Fruit fly (Drosophila melanogaster) whole organism, prepupa: ENCODE results near the gene Cpr97Eb.

Experiments
- Blimp-1 ChIP-seq: fragments of 200-800 bp; sonication (Bioruptor generic); optimal IDR thresholded peaks from 3 replicates; lab custom pipeline; 2017; ENCODE audit warnings: missing biosample characterization, missing genetic modification characterization, mild to moderate bottlenecking, moderate library complexity, missing genetic modification reagents
- CG10669 ChIP-seq: fragments of 200-800 bp; sonication (Bioruptor generic); optimal IDR thresholded peaks from 3 replicates; lab custom pipeline; 2018; ENCODE audit warnings: missing biosample characterization, mild to moderate bottlenecking, missing genetic modification characterization, moderate library complexity
- CG11762 ChIP-seq: fragments of 200-800 bp; sonication (Bioruptor generic); optimal IDR thresholded peaks from 3 replicates; lab custom pipeline; 2016; ENCODE audit warnings: missing biosample characterization, missing genetic modification characterization; ENCODE audit not compliant: insufficient read depth
- CG15336 ChIP-seq: fragments of 200-800 bp; sonication (Bioruptor generic); IDR thresholded peaks from 2 replicates; pipeline ENCODE4 v1.3.6; 2022; ENCODE audit warnings: missing biosample characterization, missing genetic modification characterization
- CG1621 ChIP-seq: fragments of 200-800 bp; sonication (Bioruptor generic); optimal IDR thresholded peaks from 3 replicates; lab custom pipeline; 2018; ENCODE audit warnings: missing biosample characterization, mild to moderate bottlenecking, missing genetic modification characterization
- CG3032 ChIP-seq: fragments of 200-800 bp; optimal IDR thresholded peaks from 2 replicates; lab custom pipeline; 2019; ENCODE audit warnings: missing biosample characterization, mild to moderate bottlenecking, missing genetic modification characterization, moderate library complexity
- CG31627 ChIP-seq: fragments of 200-800 bp; sonication (Bioruptor generic); optimal IDR thresholded peaks from 3 replicates; lab custom pipeline; 2016; ENCODE audit warnings: missing biosample characterization, missing genetic modification characterization
- CG32006 ChIP-seq: fragments of 200-800 bp; sonication (Bioruptor generic); optimal IDR thresholded peaks from 3 replicates; lab custom pipeline; 2017; ENCODE audit warnings: missing biosample characterization, mild to moderate bottlenecking, missing genetic modification characterization
- CG34406 ChIP-seq: fragments of 200-800 bp; sonication (Bioruptor generic); optimal IDR thresholded peaks from 3 replicates; lab custom pipeline; 2016; ENCODE audit warnings: missing biosample characterization, missing genetic modification characterization
- CG4318 ChIP-seq: fragments of 200-800 bp; sonication (Bioruptor generic); optimal IDR thresholded peaks from 3 replicates; lab custom pipeline; 2017; ENCODE audit warnings: missing biosample characterization, mild to moderate bottlenecking, missing genetic modification characterization
- CG6163 ChIP-seq: fragments of 200-800 bp; sonication (Bioruptor generic); IDR thresholded peaks from 3 replicates; pipeline ENCODE4 v1.3.6; 2022; ENCODE audit warnings: missing biosample characterization, missing genetic modification characterization
- CG6276 ChIP-seq: fragments of 200-800 bp; sonication (Bioruptor generic); optimal IDR thresholded peaks from 2 replicates; lab custom pipeline; 2017; ENCODE audit warnings: missing biosample characterization, mild to moderate bottlenecking, missing genetic modification characterization
- CG6854 ChIP-seq: fragments of 200-800 bp; sonication (Bioruptor generic); optimal IDR thresholded peaks from 2 replicates; lab custom pipeline; 2017; ENCODE audit warnings: missing biosample characterization, mild to moderate bottlenecking, missing genetic modification characterization
- CG7368 ChIP-seq: fragments of 200-800 bp; sonication (Bioruptor generic); optimal IDR thresholded peaks from 3 replicates; lab custom pipeline; 2016; ENCODE audit warnings: missing biosample characterization, missing genetic modification characterization
- CG8319 ChIP-seq: fragments of 200-800 bp; sonication (Bioruptor generic); optimal IDR thresholded peaks from 3 replicates; lab custom pipeline; 2016; ENCODE audit warnings: missing biosample characterization, missing genetic modification characterization
- CG9139 ChIP-seq: fragments of 200-800 bp; sonication (Bioruptor generic); optimal IDR thresholded peaks from 3 replicates; lab custom pipeline; 2017; ENCODE audit warnings: missing biosample characterization, mild to moderate bottlenecking, missing genetic modification characterization
- Eip75B ChIP-seq: fragments of 200-800 bp; sonication (Bioruptor generic); optimal IDR thresholded peaks from 3 replicates; lab custom pipeline; 2016; ENCODE audit warnings: missing biosample characterization, missing genetic modification characterization
- Eip78C ChIP-seq: fragments of 200-800 bp; sonication (Bioruptor generic); peaks from one replicate; lab custom pipeline; 2016; ENCODE audit warnings: missing biosample characterization, missing genetic modification characterization
- Ets21C ChIP-seq: fragments of 200-800 bp; sonication (Bioruptor generic); optimal IDR thresholded peaks from 3 replicates; lab custom pipeline; 2016; ENCODE audit warnings: missing biosample characterization, missing genetic modification characterization
- Ets96B ChIP-seq: fragments of 200-800 bp; optimal IDR thresholded peaks from 2 replicates; lab custom pipeline; 2019; ENCODE audit warnings: missing biosample characterization, mild to moderate bottlenecking, missing genetic modification characterization, moderate library complexity
- Gug ChIP-seq: fragments of 200-800 bp; sonication (Bioruptor generic); IDR thresholded peaks from 2 replicates; pipeline ENCODE4 v1.3.6; 2022; ENCODE audit warnings: missing biosample characterization, missing genetic modification characterization
- Hr4 ChIP-seq: fragments of 200-800 bp; sonication (Bioruptor generic); optimal IDR thresholded peaks from 3 replicates; lab custom pipeline; 2016; ENCODE audit warnings: missing biosample characterization, missing genetic modification characterization
- Lpt ChIP-seq: fragments of 200-800 bp; sonication (Bioruptor generic); optimal IDR thresholded peaks from 3 replicates; lab custom pipeline; 2016; ENCODE audit warnings: missing biosample characterization, missing genetic modification characterization
- Met ChIP-seq: fragments of 200-800 bp; sonication (Bioruptor generic); optimal IDR thresholded peaks from 3 replicates; lab custom pipeline; 2016; ENCODE audit warnings: missing biosample characterization, missing genetic modification characterization
- OdsH ChIP-seq: fragments of 200-800 bp; sonication (Bioruptor generic); optimal IDR thresholded peaks from 3 replicates; lab custom pipeline; 2016; ENCODE audit warnings: missing biosample characterization, missing genetic modification characterization
- Sox14 ChIP-seq: fragments of 200-800 bp; sonication (Bioruptor generic); optimal IDR thresholded peaks from 3 replicates; lab custom pipeline; 2016; ENCODE audit warnings: missing biosample characterization, missing genetic modification characterization
- Sox15 ChIP-seq: fragments of 200-800 bp; sonication (Bioruptor generic); optimal IDR thresholded peaks from 3 replicates; lab custom pipeline; 2016; ENCODE audit warnings: missing biosample characterization, missing genetic modification characterization
- achi ChIP-seq: fragments of 200-800 bp; sonication (Bioruptor generic); optimal IDR thresholded peaks from 3 replicates; lab custom pipeline; 2016; ENCODE audit warnings: missing biosample characterization, missing genetic modification characterization
- acj6 ChIP-seq: fragments of 200-800 bp; sonication (Bioruptor generic); optimal IDR thresholded peaks from 3 replicates; lab custom pipeline; 2016; ENCODE audit warnings: missing biosample characterization, missing genetic modification characterization
- cyc ChIP-seq: fragments of 200-800 bp; sonication (Bioruptor generic); optimal IDR thresholded peaks from 3 replicates; lab custom pipeline; 2016; ENCODE audit warnings: missing biosample characterization, missing genetic modification characterization
- dsx ChIP-seq: fragments of 200-800 bp; optimal IDR thresholded peaks from 3 replicates; lab custom pipeline; 2019; ENCODE audit warnings: missing biosample characterization, mild to moderate bottlenecking, missing genetic modification characterization, moderate library complexity; ENCODE audit not compliant: poor library complexity, severe bottlenecking
- esn ChIP-seq: fragments of 200-800 bp; sonication (Bioruptor generic); optimal IDR thresholded peaks from 2 replicates; lab custom pipeline; 2016; ENCODE audit warnings: missing biosample characterization, mild to moderate bottlenecking, missing genetic modification characterization, moderate library complexity
- fd85E ChIP-seq: fragments of 200-800 bp; sonication (Bioruptor generic); optimal IDR thresholded peaks from 3 replicates; lab custom pipeline; 2016; ENCODE audit warnings: missing biosample characterization, missing genetic modification characterization
- lz ChIP-seq: fragments of 200-800 bp; sonication (Bioruptor generic); optimal IDR thresholded peaks from 3 replicates; lab custom pipeline; 2016; ENCODE audit warnings: missing biosample characterization, missing genetic modification characterization
- net ChIP-seq: fragments of 200-800 bp; sonication (Bioruptor generic); optimal IDR thresholded peaks from 3 replicates; lab custom pipeline; 2016; ENCODE audit warnings: missing biosample characterization, missing genetic modification characterization
- pdm3 ChIP-seq: fragments of 200-800 bp; sonication (Bioruptor generic); optimal IDR thresholded peaks from 3 replicates; lab custom pipeline; 2016; ENCODE audit warnings: missing biosample characterization, missing genetic modification characterization
- salr ChIP-seq, 2 experiments: fragments of 200-800 bp; sonication (Bioruptor generic); optimal IDR thresholded peaks; 3 replicates each; lab custom pipeline; 2016 to 2018; ENCODE audit warnings: missing biosample characterization in 2 of 2, missing genetic modification characterization in 2 of 2, mild to moderate bottlenecking in 1 of 2
- spab ChIP-seq: fragments of 200-800 bp; sonication (Bioruptor generic); optimal IDR thresholded peaks from 2 replicates; lab custom pipeline; 2017; ENCODE audit warnings: missing biosample characterization, mild to moderate bottlenecking, missing genetic modification characterization, missing genetic modification reagents
- ss ChIP-seq, 2 experiments: fragments of 200-800 bp; sonication (Bioruptor generic); optimal IDR thresholded peaks; 2 replicates in 1 of 2; 3 replicates in 1 of 2; lab custom pipeline; 2017 to 2018; ENCODE audit warnings: mild to moderate bottlenecking in 2 of 2, missing biosample characterization in 2 of 2, missing genetic modification characterization in 2 of 2, moderate library complexity in 1 of 2
- svp ChIP-seq: fragments of 200-800 bp; sonication (Bioruptor generic); peaks from one replicate; lab custom pipeline; 2016; ENCODE audit warnings: missing biosample characterization, missing genetic modification characterization
- topi ChIP-seq: fragments of 200-800 bp; sonication (Bioruptor generic); optimal IDR thresholded peaks from 3 replicates; lab custom pipeline; 2016; ENCODE audit warnings: missing biosample characterization, missing genetic modification characterization
- vri ChIP-seq: fragments of 200-800 bp; sonication (Bioruptor generic); optimal IDR thresholded peaks from 3 replicates; lab custom pipeline; 2016; ENCODE audit warnings: missing biosample characterization, mild to moderate bottlenecking, missing genetic modification characterization

The Cpr97Eb gene

DNA sequence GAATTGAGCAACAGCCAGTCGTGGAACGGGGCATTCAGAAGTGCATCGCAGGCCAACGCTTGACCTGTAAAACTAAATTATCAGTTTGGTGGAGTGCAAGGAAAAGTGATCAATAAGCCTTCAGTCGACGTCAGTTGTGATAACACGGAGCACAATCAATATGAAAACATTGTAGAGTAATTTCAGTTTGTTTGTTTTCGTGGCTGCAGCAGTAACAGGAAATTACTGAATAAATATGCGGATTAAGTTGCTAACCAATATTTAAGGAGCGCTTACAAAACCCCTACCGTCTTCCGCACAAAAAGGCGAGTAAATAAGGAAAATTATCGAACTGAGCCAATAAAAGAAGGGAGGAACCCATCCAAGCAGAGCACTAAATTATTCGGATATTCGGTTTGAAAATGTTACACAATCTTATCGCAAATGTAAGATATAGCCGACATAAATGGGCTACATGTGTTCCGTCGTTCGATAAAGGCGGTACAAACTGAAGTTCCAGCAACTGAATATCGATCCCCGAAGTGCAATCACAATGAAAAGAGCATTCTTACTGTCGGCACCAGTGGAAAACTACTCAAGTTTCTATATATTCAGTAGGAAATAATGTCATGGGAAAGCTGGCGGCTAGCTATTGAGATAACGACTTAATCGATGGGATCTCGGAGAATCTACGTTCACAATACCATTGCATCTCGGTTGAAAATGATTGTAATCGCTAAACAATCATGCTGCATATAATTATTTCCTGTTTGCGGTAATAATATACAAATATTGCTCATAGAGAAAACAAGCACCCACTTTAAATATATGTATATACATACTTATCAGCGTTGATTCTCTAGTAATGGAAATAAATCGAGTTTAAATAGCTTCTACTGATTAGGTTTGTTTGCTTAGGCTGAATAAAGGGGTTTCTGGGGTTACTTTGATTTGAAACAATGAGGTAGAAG lies 45.0 kb upstream of the Cpr97Eb start (continued):
- TF ChIP-seq CG6276, result no peak
- TF ChIP-seq net, result peak; percentile 60
- peak; percentile 42 for TF ChIP-seq CG6854 (GFP tag; lab: Kevin White, UChicago)
- no peak for TF ChIP-seq Ets21C
- peak; percentile 6 for TF ChIP-seq Sox14 (GFP tag; lab: Kevin White, UChicago)
- peak; percentile 46 for TF ChIP-seq CG3032 (tag; lab: Kevin White, UChicago)
- TF ChIP-seq achi (GFP tag; lab: Kevin White, UChicago), result peak; percentile 41
- peak; percentile 70 for TF ChIP-seq CG10669
- TF ChIP-seq Sox15 (GFP tag; lab: Kevin White, UChicago), result no peak
- TF ChIP-seq Ets96B, result peak; percentile 18

- no peak for TF ChIP-seq salr (GFP tag; optimal IDR thresholded peaks at IDR 0.05; lab: Kevin White, UChicago)
- TF ChIP-seq CG1621, result no peak
- peak; percentile 12 for TF ChIP-seq Blimp-1 (GFP tag; lab: Kevin White, UChicago)
- peak; percentile 21 for TF ChIP-seq Eip78C
- TF ChIP-seq vri (GFP tag; lab: Kevin White, UChicago), result peak; percentile 30
- TF ChIP-seq dsx (GFP tag; lab: Kevin White, UChicago), result no peak
- no peak for TF ChIP-seq Hr4 (GFP tag; lab: Kevin White, UChicago)
- no peak for TF ChIP-seq CG4318 (GFP tag; lab: Kevin White, UChicago)
- peak; percentile 70 for TF ChIP-seq svp (GFP tag; lab: Kevin White, UChicago)
- TF ChIP-seq acj6, result no peak
- TF ChIP-seq ss (GFP tag; optimal IDR thresholded peaks at IDR 0.05; lab: Kevin White, UChicago), result peak in 1 of 2 experiments; percentile 4
- no peak for TF ChIP-seq CG3032 (tag; lab: Kevin White, UChicago)
- no peak for TF ChIP-seq CG31627
- no peak for TF ChIP-seq Sox15 (GFP tag; lab: Kevin White, UChicago)
- TF ChIP-seq CG8319 (GFP tag; lab: Kevin White, UChicago), result no peak
- TF ChIP-seq, all 60 proteins: peak for 5
Observed at dm6 chr3R:27134728-27135361, 43.9 kb upstream of the Cpr97Eb start.

dm6 chr3R:27133992-27134391 lies 43.1 kb upstream of the Cpr97Eb start:
- TF ChIP-seq acj6 (no peak), Met (GFP tag; lab: Kevin White, UChicago) (no peak)

DNA sequence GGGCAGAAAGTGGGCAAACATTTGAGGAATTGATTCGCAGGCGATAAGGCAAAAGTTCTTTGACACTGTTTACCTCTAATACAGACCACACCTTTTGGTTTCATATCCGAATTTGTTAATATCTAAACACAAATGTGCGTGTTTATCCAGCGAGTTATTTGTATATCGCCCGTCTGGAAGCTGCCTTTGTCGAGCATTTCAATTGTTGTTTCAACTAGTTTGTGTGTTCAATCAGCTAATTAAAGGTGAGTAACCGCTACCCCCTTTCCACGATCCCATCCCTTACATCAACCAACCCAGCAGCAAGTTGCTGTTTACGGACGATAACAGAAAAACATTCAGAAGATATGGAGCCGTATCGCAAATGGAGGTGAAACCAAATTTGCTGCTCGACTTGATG lies 40.5 kb upstream of the Cpr97Eb start:
- TF ChIP-seq OdsH (GFP tag; lab: Kevin White, UChicago) (no peak), pdm3 (GFP tag; lab: Kevin White, UChicago) (no peak), CG3032 (tag; lab: Kevin White, UChicago) (no peak), Gug (GFP tag; lab: Robert Waterston, UW) (no peak), cyc (GFP tag; lab: Kevin White, UChicago) (no peak), Ets96B (no peak), CG6854 (GFP tag; lab: Kevin White, UChicago) (peak; percentile 7), CG7368 (GFP tag; lab: Kevin White, UChicago) (no peak), CG4318 (GFP tag; lab: Kevin White, UChicago) (no peak), achi (GFP tag; lab: Kevin White, UChicago) (no peak), topi (GFP tag; lab: Kevin White, UChicago) (no peak), CG6163 (GFP tag; lab: Robert Waterston, UW) (no peak), Lpt (GFP tag; lab: Kevin White, UChicago) (no peak), CG9139 (GFP tag; lab: Kevin White, UChicago) (no peak), Sox14 (GFP tag; lab: Kevin White, UChicago) (no peak), lz (no peak), CG32006 (GFP tag; lab: Kevin White, UChicago) (no peak), fd85E (GFP tag; lab: Kevin White, UChicago) (no peak), CG15336 (GFP tag; lab: Robert Waterston, UW) (no peak), CG11762 (no peak), CG8319 (GFP tag; lab: Kevin White, UChicago) (no peak), Eip78C (peak; percentile 36), spab (GFP tag; lab: Kevin White, UChicago) (no peak), ss (GFP tag; optimal IDR thresholded peaks at IDR 0.05; lab: Kevin White, UChicago) (no peak), CG34406 (no peak), salr (GFP tag; optimal IDR thresholded peaks at IDR 0.05; lab: Kevin White, UChicago) (no peak), esn (GFP tag; lab: Kevin White, UChicago) (peak; percentile 38), Eip75B (GFP tag; lab: Kevin White, UChicago) (no peak)
